Worm (Caenorhabditis elegans) whole organism, midembryonic: ENCODE results near the gene kup-1.

Experiments used
- T22C8.4 ChIP-seq: fragments of 200-800 bp; sonication (Bioruptor generic); IDR thresholded peaks from 2 replicates; pipeline ENCODE4 v1.3.6; 2022; ENCODE audit warnings: missing genetic modification characterization, missing compliant biosample characterization
- flt-1 ChIP-seq: fragments of 200-800 bp; sonication (Bioruptor generic); IDR thresholded peaks from 2 replicates; pipeline ENCODE4 v1.3.6; 2022; ENCODE audit warnings: missing genetic modification characterization, missing compliant biosample characterization
- klf-2 ChIP-seq: fragments of 200-800 bp; sonication (Bioruptor generic); conservative IDR thresholded peaks from 2 replicates; pipeline ENCODE4 v1.3.6; 2022; ENCODE audit warnings: missing genetic modification reagents, missing genetic modification characterization, missing compliant biosample characterization
- ref-1 ChIP-seq: fragments of 200-800 bp; sonication (Bioruptor generic); conservative IDR thresholded peaks from 2 replicates; pipeline ENCODE4 v1.3.6; 2022; ENCODE audit warnings: missing genetic modification reagents, missing genetic modification characterization, missing compliant biosample characterization
- ztf-23 ChIP-seq: fragments of 200-800 bp; sonication (Bioruptor generic); IDR thresholded peaks from 2 replicates; pipeline ENCODE4 v1.3.6; 2022; ENCODE audit warnings: missing genetic modification reagents, missing genetic modification characterization, missing compliant biosample characterization
- ztf-29 ChIP-seq: fragments of 200-800 bp; sonication (Bioruptor generic); IDR thresholded peaks from 2 replicates; pipeline ENCODE4 v1.3.6; 2022; ENCODE audit warnings: missing genetic modification reagents, missing genetic modification characterization, missing compliant biosample characterization

DNA sequence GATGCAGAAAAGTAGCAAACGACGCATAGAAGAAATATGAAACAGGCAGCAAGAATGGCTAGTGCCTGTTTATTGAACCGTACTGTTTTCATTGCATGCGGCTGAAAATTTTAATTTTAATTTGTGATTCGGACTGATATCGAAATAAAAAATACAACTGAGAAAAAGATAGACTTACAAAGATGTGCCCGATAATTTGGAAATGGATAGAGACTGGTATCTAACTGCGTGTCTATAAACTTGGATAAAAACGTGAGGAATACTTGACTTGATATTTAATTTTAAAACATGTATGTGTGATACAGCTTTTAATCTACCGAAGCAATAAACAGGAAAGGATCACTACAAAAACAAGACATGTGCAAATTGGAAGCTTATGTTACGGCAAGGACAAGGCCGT is 55.3 kb downstream of the kup-1 start, which contains the start of gene mans-2:
- TF ChIP-seq klf-2 (GFP tag; lab: Robert Waterston, UW), result no peak
- no peak for TF ChIP-seq ref-1
- TF ChIP-seq flt-1 (GFP tag; lab: Robert Waterston, UW), result no peak
- no peak for TF ChIP-seq ztf-23 (GFP tag; lab: Robert Waterston, UW)
- TF ChIP-seq T22C8.4, result no peak
- no peak for TF ChIP-seq ztf-29 (GFP tag; lab: Robert Waterston, UW)
